Worm (Caenorhabditis elegans): Measurements from ENCODE around the gene F28E10.1.

F28E10.1 gene

ce11 chrIV:4568402-4568891, at the start of gene F28E10.1:
Gene F28E10.1, plus strand, starts transcription at chrIV:4568841.
- TF ChIP-seq flt-1 (GFP tag; IDR thresholded peaks at IDR 0.05) (no peak), cog-1 (tag; optimal IDR thresholded peaks at IDR 0.05) (no peak), ztf-29 (GFP tag; IDR thresholded peaks at IDR 0.05) (no peak), T22C8.4 (GFP tag; IDR thresholded peaks at IDR 0.05) (no peak), ref-1 (GFP tag; conservative IDR thresholded peaks at IDR 0.05) (no peak), med-1 (GFP tag; optimal IDR thresholded peaks at IDR 0.05; ENCODE audit: insufficient read depth) (no peak), ztf-23 (GFP tag; IDR thresholded peaks at IDR 0.05) (no peak), klf-2 (GFP tag; conservative IDR thresholded peaks at IDR 0.05) (no peak), tab-1 (GFP tag; IDR thresholded peaks at IDR 0.05) (no peak)

DNA sequence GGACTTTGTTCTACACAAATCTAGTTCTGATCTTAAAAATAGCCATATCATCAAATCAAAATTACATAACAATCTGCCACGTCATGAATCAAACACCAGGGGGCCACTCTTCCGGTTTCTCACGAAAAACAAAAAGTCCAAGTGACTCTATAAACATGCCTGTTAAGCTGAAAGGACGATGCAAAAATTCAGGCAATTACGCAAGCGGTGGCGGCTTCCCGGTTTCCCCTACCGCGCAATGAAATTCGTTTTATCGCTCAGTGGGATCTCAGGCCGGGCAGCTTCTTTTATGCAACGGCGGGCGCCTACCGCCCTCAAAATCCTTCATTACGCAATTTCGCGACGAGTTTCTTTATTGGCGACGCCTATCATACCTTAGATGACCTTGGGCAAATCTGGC, 48.9 kb upstream of the F28E10.1 start:
- no peak for TF ChIP-seq tab-1 (GFP tag; IDR thresholded peaks at IDR 0.05)
- no peak for TF ChIP-seq klf-2 (GFP tag; conservative IDR thresholded peaks at IDR 0.05)
- TF ChIP-seq cog-1 (tag; optimal IDR thresholded peaks at IDR 0.05): no peak
- no peak for TF ChIP-seq ztf-29 (GFP tag; IDR thresholded peaks at IDR 0.05)
- TF ChIP-seq T22C8.4 (GFP tag; IDR thresholded peaks at IDR 0.05): no peak
- TF ChIP-seq ztf-23 (GFP tag; IDR thresholded peaks at IDR 0.05): no peak
- TF ChIP-seq med-1 (GFP tag; optimal IDR thresholded peaks at IDR 0.05; ENCODE audit: insufficient read depth): no peak
- TF ChIP-seq ref-1 (GFP tag; conservative IDR thresholded peaks at IDR 0.05): no peak
- TF ChIP-seq flt-1 (GFP tag; IDR thresholded peaks at IDR 0.05): no peak

DNA sequence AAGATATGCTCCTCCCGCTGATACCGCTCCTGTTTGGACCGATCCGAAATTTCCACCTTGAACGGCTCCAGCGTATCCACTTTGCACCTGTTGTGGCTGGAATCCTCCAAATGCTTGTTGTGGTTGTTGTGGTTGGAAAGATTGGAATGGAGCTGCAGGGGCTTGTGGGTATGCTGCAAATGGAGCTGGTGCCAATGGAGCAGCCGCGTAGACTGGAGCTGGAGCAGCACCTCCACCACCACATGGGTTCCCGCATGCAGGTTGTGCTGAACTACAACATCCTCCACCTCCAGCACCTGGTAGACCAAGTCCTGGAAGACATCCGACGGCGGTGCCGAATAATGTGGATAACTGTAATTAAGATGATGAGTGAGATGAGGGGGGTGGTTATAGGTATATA, 45.2 kb upstream of the F28E10.1 start:
- no peak for TF ChIP-seq klf-2 (GFP tag; conservative IDR thresholded peaks at IDR 0.05)
- no peak for TF ChIP-seq ztf-23 (GFP tag; IDR thresholded peaks at IDR 0.05)
- no peak for TF ChIP-seq flt-1 (GFP tag; IDR thresholded peaks at IDR 0.05)
- no peak for TF ChIP-seq med-1 (GFP tag; optimal IDR thresholded peaks at IDR 0.05; ENCODE audit: insufficient read depth)
- TF ChIP-seq ref-1 (GFP tag; conservative IDR thresholded peaks at IDR 0.05): no peak
- TF ChIP-seq ztf-29 (GFP tag; IDR thresholded peaks at IDR 0.05): no peak
- no peak for TF ChIP-seq cog-1 (tag; optimal IDR thresholded peaks at IDR 0.05)
- TF ChIP-seq tab-1 (GFP tag; IDR thresholded peaks at IDR 0.05): no peak
- TF ChIP-seq T22C8.4 (GFP tag; IDR thresholded peaks at IDR 0.05): no peak

DNA sequence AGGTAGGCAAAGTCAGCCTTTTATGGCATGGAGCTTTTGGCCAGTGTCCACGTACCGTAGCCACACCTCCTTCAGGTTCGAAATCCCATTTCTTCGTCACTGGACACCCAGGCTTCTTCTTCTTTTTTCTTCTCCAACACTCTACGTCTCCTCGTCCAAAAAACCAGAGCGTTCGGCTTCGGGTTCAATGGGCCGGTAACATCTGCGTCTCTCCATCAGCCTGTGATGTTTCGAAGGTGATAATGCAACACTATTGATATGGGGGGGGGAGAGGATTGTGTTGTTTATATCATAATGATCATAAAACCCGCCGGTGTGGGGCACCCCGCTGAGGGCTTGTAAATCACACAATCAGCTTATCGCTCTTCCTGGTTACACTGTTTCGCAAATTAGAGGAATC, 43.7 kb upstream of the F28E10.1 start, which contains the start of gene ZK180.6:
Gene ZK180.6, minus strand, starts transcription at position 101 of the 400 bp plus-strand sequence.
- no peak for TF ChIP-seq ztf-29 (GFP tag; IDR thresholded peaks at IDR 0.05)
- no peak for TF ChIP-seq cog-1 (tag; optimal IDR thresholded peaks at IDR 0.05)
- no peak for TF ChIP-seq klf-2 (GFP tag; conservative IDR thresholded peaks at IDR 0.05)
- no peak for TF ChIP-seq ztf-23 (GFP tag; IDR thresholded peaks at IDR 0.05)
- TF ChIP-seq ref-1 (GFP tag; conservative IDR thresholded peaks at IDR 0.05): no peak
- TF ChIP-seq T22C8.4 (GFP tag; IDR thresholded peaks at IDR 0.05): no peak
- TF ChIP-seq flt-1 (GFP tag; IDR thresholded peaks at IDR 0.05): no peak
- no peak for TF ChIP-seq med-1 (GFP tag; optimal IDR thresholded peaks at IDR 0.05; ENCODE audit: insufficient read depth)
- no peak for TF ChIP-seq tab-1 (GFP tag; IDR thresholded peaks at IDR 0.05)

DNA sequence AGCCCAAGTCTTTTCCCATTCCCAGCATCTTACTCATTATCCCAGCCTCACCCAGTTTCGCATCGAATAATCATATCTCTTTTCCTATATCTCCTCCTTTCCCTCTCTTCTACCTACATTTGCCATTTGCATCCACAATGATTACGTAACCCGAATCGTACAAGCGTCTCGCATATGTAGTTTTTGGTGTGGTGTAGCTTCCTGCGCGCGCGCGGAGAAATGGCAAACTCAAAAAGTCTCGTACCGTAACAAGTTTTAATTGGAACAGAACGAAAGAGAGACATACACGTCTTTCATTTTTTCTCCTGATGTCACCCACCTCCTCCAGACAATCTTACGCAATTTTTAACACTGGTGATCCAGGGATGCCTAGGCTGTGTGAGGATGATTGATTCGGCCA, 42.6 kb upstream of the F28E10.1 start:
- no peak for TF ChIP-seq ztf-29 (GFP tag; IDR thresholded peaks at IDR 0.05)
- no peak for TF ChIP-seq med-1 (GFP tag; optimal IDR thresholded peaks at IDR 0.05; ENCODE audit: insufficient read depth)
- TF ChIP-seq T22C8.4 (GFP tag; IDR thresholded peaks at IDR 0.05): no peak
- no peak for TF ChIP-seq tab-1 (GFP tag; IDR thresholded peaks at IDR 0.05)
- TF ChIP-seq klf-2 (GFP tag; conservative IDR thresholded peaks at IDR 0.05): no peak
- no peak for TF ChIP-seq cog-1 (tag; optimal IDR thresholded peaks at IDR 0.05)

- TF ChIP-seq ztf-23 (GFP tag; IDR thresholded peaks at IDR 0.05): no peak
These were observed 41.9 kb upstream of the F28E10.1 start for ce11 chrIV:4526724-4527123.

ce11 chrIV:4530170-4530569, 38.5 kb upstream of the F28E10.1 start, which contains the start of gene ZK185.3:
Gene ZK185.3, minus strand, starts transcription at chrIV:4530432.
- no peak for TF ChIP-seq ztf-23 (GFP tag; IDR thresholded peaks at IDR 0.05)
- TF ChIP-seq T22C8.4 (GFP tag; IDR thresholded peaks at IDR 0.05): no peak
- TF ChIP-seq ref-1 (GFP tag; conservative IDR thresholded peaks at IDR 0.05): no peak
- no peak for TF ChIP-seq cog-1 (tag; optimal IDR thresholded peaks at IDR 0.05)
- TF ChIP-seq flt-1 (GFP tag; IDR thresholded peaks at IDR 0.05): no peak
- TF ChIP-seq med-1 (GFP tag; optimal IDR thresholded peaks at IDR 0.05; ENCODE audit: insufficient read depth): no peak
- no peak for TF ChIP-seq tab-1 (GFP tag; IDR thresholded peaks at IDR 0.05)

- TF ChIP-seq ztf-29 (GFP tag; IDR thresholded peaks at IDR 0.05) (no peak), klf-2 (GFP tag; conservative IDR thresholded peaks at IDR 0.05) (no peak), T22C8.4 (GFP tag; IDR thresholded peaks at IDR 0.05) (no peak), med-1 (GFP tag; optimal IDR thresholded peaks at IDR 0.05; ENCODE audit: insufficient read depth) (no peak), tab-1 (GFP tag; IDR thresholded peaks at IDR 0.05) (no peak), flt-1 (GFP tag; IDR thresholded peaks at IDR 0.05) (no peak), ref-1 (GFP tag; conservative IDR thresholded peaks at IDR 0.05) (no peak), cog-1 (tag; optimal IDR thresholded peaks at IDR 0.05) (no peak), ztf-23 (GFP tag; IDR thresholded peaks at IDR 0.05) (no peak)
These were observed 35.6 kb upstream of the F28E10.1 start, which contains the start of gene ZK185.4 for ce11 chrIV:4533025-4533424. Gene ZK185.4, minus strand, starts transcription at chrIV:4533125.

DNA sequence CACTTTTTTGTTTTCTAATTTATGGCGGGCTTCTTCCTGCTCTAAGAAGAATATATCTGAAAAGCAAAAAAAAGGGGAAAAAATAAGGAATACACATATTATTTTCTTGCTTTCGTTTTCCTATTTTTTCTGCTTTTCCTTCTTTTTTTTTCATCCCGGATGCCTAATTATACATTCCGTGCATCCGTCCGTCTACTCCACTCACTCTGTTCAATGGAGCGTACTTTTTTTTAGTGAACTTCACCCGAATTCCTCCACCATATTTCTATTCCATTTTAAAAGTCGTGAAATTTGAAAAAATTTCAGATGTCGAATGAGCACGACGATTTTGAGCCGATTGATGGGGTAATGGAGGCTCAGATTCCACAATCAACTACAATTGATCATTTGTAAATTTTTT, 32.4 kb upstream of the F28E10.1 start, which contains the start of gene ZK185.2:
Gene ZK185.2, plus strand, starts transcription at position 301 of the 400 bp plus-strand sequence.
- TF ChIP-seq klf-2 (GFP tag; conservative IDR thresholded peaks at IDR 0.05): no peak
- no peak for TF ChIP-seq ztf-29 (GFP tag; IDR thresholded peaks at IDR 0.05)
- TF ChIP-seq ztf-23 (GFP tag; IDR thresholded peaks at IDR 0.05): no peak

DNA sequence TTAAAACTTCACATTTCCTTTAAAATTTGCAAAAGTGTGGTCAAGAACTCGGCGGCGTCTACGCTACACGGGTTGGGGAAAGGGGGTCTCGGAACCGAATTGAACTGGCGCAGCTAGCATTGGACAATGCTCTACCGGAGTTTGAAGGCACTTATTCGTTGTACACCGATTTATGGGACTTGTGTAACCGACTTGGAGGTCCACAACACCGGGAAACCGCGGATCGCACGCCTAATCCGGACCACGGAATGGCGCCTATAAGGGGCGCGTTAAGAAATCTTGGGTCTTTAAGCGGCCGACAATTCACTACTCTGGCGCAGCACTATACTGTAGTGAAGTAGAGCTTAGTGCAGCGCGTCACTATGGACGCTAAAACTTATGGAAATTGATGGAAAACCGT, 30.0 kb upstream of the F28E10.1 start:
- TF ChIP-seq T22C8.4 (GFP tag; IDR thresholded peaks at IDR 0.05) (no peak), ref-1 (GFP tag; conservative IDR thresholded peaks at IDR 0.05) (no peak), cog-1 (tag; optimal IDR thresholded peaks at IDR 0.05) (no peak), tab-1 (GFP tag; IDR thresholded peaks at IDR 0.05) (no peak), flt-1 (GFP tag; IDR thresholded peaks at IDR 0.05) (no peak), ztf-23 (GFP tag; IDR thresholded peaks at IDR 0.05) (0 out of 2 replicates have a peak, but pooled peaks have one; percentile 40)
